Fruit fly (Drosophila melanogaster) whole organism, pupa: ENCODE measurements around the gene CG14567.

Source experiments
- CG10348 ChIP-seq: fragments of 200-800 bp; sonication (Bioruptor generic); IDR thresholded peaks from 2 replicates; pipeline ENCODE4 v1.3.6; 2022; ENCODE audit warnings: missing biosample characterization, missing genetic modification characterization
- CG12605 ChIP-seq: fragments of 200-800 bp; sonication (Bioruptor generic); IDR thresholded peaks from 2 replicates; pipeline ENCODE4 v1.3.6; 2022; ENCODE audit warnings: missing biosample characterization, missing genetic modification characterization
- CG13204 ChIP-seq: fragments of 200-800 bp; sonication (Bioruptor generic); optimal IDR thresholded peaks from 2 replicates; lab custom pipeline; 2018; ENCODE audit warnings: missing biosample characterization, mild to moderate bottlenecking, missing genetic modification characterization, moderate library complexity
- CG14655 ChIP-seq: fragments of 200-800 bp; sonication (Bioruptor generic); optimal IDR thresholded peaks from 3 replicates; lab custom pipeline; 2017; ENCODE audit warnings: mild to moderate bottlenecking, missing biosample characterization, missing genetic modification reagents, missing genetic modification characterization
- CG15710 ChIP-seq: fragments of 200-800 bp; sonication (Bioruptor generic); optimal IDR thresholded peaks from 2 replicates; lab custom pipeline; 2018; ENCODE audit warnings: missing biosample characterization, mild to moderate bottlenecking, missing genetic modification characterization, moderate library complexity
- CG17806 ChIP-seq: fragments of 200-800 bp; sonication (Bioruptor generic); optimal IDR thresholded peaks from 2 replicates; lab custom pipeline; 2018; ENCODE audit warnings: missing biosample characterization, mild to moderate bottlenecking, missing genetic modification characterization, moderate library complexity
- CG32121 ChIP-seq: fragments of 200-800 bp; sonication (Bioruptor generic); IDR thresholded peaks from 2 replicates; pipeline ENCODE4 v1.3.6; 2022; ENCODE audit warnings: missing biosample characterization, missing genetic modification characterization
- CG34367 ChIP-seq: fragments of 200-800 bp; sonication (Bioruptor generic); optimal IDR thresholded peaks from 2 replicates; lab custom pipeline; 2018; ENCODE audit warnings: missing biosample characterization, mild to moderate bottlenecking, missing genetic modification characterization
- CG4496 ChIP-seq: fragments of 200-800 bp; sonication (Bioruptor generic); IDR thresholded peaks from 3 replicates; pipeline ENCODE4 v1.3.6; 2022; ENCODE audit warnings: missing biosample characterization, missing genetic modification characterization
- CG8159 ChIP-seq: fragments of 200-800 bp; sonication (Bioruptor generic); optimal IDR thresholded peaks from 3 replicates; lab custom pipeline; 2018; ENCODE audit warnings: missing biosample characterization, mild to moderate bottlenecking, missing genetic modification characterization, moderate library complexity
- CG8301 ChIP-seq: fragments of 200-800 bp; sonication (Bioruptor generic); optimal IDR thresholded peaks from 2 replicates; lab custom pipeline; 2018; ENCODE audit warnings: missing biosample characterization, mild to moderate bottlenecking, missing genetic modification characterization
- CG9948 ChIP-seq: fragments of 200-800 bp; sonication (Bioruptor generic); optimal IDR thresholded peaks from 2 replicates; lab custom pipeline; 2018; ENCODE audit warnings: missing biosample characterization, mild to moderate bottlenecking, missing genetic modification characterization, moderate library complexity
- D1 ChIP-seq: fragments of 200-800 bp; sonication (Bioruptor generic); optimal IDR thresholded peaks from 2 replicates; lab custom pipeline; 2018; ENCODE audit warnings: missing biosample characterization, mild to moderate bottlenecking, missing genetic modification characterization, moderate library complexity
- EcR ChIP-seq: fragments of 200-800 bp; sonication (Bioruptor generic); optimal IDR thresholded peaks from 3 replicates; lab custom pipeline; 2019; ENCODE audit warnings: missing biosample characterization, missing genetic modification characterization, mild to moderate bottlenecking, moderate library complexity, missing genetic modification reagents
- Ets98B ChIP-seq: fragments of 200-800 bp; sonication (Bioruptor generic); IDR thresholded peaks from 2 replicates; pipeline ENCODE4 v1.3.6; 2022; ENCODE audit warnings: missing biosample characterization, missing genetic modification characterization
- Pif1A ChIP-seq: fragments of 200-800 bp; sonication (Bioruptor generic); optimal IDR thresholded peaks from 3 replicates; lab custom pipeline; 2016; ENCODE audit warnings: missing biosample characterization, missing genetic modification characterization
- Pif1B ChIP-seq: fragments of 200-800 bp; sonication (Bioruptor generic); optimal IDR thresholded peaks from 3 replicates; lab custom pipeline; 2016; ENCODE audit warnings: missing biosample characterization, missing genetic modification characterization
- Snoo ChIP-seq: fragments of 200-800 bp; sonication (Bioruptor generic); optimal IDR thresholded peaks from 3 replicates; lab custom pipeline; 2017; ENCODE audit warnings: missing biosample characterization, mild to moderate bottlenecking, missing genetic modification characterization, inconsistent platforms
- fd96Ca ChIP-seq: fragments of 200-800 bp; sonication (Bioruptor generic); IDR thresholded peaks from 3 replicates; pipeline ENCODE4 v1.3.6; 2022; ENCODE audit warnings: missing biosample characterization, missing genetic modification characterization
- gl ChIP-seq: fragments of 200-800 bp; sonication (Bioruptor generic); optimal IDR thresholded peaks from 2 replicates; lab custom pipeline; 2018; ENCODE audit warnings: missing biosample characterization, mild to moderate bottlenecking, missing genetic modification characterization
- rn ChIP-seq: fragments of 200-800 bp; sonication (Bioruptor generic); IDR thresholded peaks from 2 replicates; pipeline ENCODE4 v1.3.6; 2022; ENCODE audit warnings: missing biosample characterization, missing genetic modification characterization

CG14567 gene

DNA sequence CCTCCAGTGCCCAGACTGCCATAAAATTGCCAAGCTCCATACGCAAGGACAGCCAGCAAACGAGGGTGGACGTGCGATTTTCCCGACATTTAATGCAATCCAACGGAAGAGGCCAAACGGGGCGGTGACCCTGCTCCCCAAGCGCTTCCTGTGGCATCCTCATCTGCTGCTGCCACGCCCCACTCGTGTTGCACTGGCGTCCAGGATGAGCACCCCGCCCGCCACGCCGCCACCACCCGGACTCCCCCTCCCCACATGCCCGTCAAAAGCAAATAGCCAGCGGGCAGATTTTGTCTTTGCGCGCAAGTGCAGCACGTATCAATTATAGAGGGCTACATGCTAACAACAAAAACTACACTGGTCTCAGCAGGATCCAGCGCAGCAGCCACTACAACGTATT lies 20.0 kb downstream of the CG14567 start:
- TF ChIP-seq CG8301 (tag; lab: Kevin White, UChicago): no peak
- TF ChIP-seq CG9948 (tag; lab: Kevin White, UChicago): no peak
- no peak for TF ChIP-seq Snoo (tag; lab: Kevin White, UChicago)
- no peak for TF ChIP-seq CG13204
- TF ChIP-seq D1 (tag; lab: Kevin White, UChicago): no peak
- TF ChIP-seq CG14655 (GFP tag; lab: Kevin White, UChicago): no peak

dm6 chr3L:21715974-21716373 lies 22.3 kb downstream of the CG14567 start:
- TF ChIP-seq CG10348 (GFP tag; lab: Robert Waterston, UW) (no peak), CG17806 (tag; lab: Kevin White, UChicago) (peak; percentile 46), CG8159 (tag; lab: Kevin White, UChicago) (peak; percentile 43), CG9948 (tag; lab: Kevin White, UChicago) (peak; percentile 45), D1 (tag; lab: Kevin White, UChicago) (no peak), CG34367 (peak; percentile 16), EcR (GFP tag; lab: Kevin White, UChicago) (no peak), CG8301 (tag; lab: Kevin White, UChicago) (peak; percentile 56), Pif1B (GFP tag; lab: Kevin White, UChicago) (no peak), Pif1A (GFP tag; lab: Kevin White, UChicago) (peak; percentile 35), CG4496 (no peak), CG14655 (GFP tag; lab: Kevin White, UChicago) (peak; percentile 70), gl (tag; lab: Kevin White, UChicago) (no peak), Ets98B (no peak), rn (no peak), CG13204 (no peak), CG15710 (tag; lab: Kevin White, UChicago) (peak; percentile 36), Snoo (tag; lab: Kevin White, UChicago) (no peak), CG12605 (GFP tag; lab: Robert Waterston, UW) (no peak), CG32121 (GFP tag; lab: Robert Waterston, UW) (no peak), fd96Ca (no peak)

DNA sequence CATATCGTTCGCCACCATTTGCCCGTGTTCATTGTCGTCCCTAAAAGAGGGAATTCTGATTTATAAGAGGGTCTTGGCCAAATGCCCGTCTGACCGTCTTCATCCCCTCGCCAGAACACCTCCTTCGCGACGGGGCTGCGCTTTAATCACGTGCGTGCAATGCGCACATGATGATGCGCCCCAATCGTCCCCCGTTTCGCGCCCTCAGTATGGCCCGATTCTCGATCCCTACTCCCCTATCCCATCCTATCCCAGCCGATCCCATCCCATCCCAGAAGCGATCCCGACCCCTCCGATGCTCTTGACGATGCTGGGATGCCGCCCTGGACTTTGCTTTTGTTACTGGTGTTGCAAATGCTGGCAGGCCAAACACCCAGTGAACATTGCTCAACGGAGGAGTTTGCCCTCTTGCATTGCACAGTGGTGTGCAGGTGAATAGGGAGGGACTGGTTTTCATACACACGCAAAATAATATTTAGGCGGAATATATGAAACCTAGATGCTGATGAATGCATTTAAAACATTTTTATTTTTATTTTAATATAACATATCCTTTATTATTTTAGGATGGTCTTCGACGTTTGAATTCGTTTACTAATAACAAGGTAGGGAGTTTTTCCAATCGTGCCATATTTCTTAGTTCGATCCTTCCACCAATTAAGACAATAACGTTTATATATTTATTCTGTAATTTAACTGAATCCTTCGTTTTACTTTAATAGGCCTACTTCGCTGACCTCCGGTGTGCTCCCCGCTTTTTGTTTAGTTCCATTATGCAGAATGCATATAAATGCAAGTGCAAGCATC lies 28.2 kb downstream of the CG14567 start:
- TF ChIP-seq Ets98B (no peak), CG14655 (GFP tag; lab: Kevin White, UChicago) (peak; percentile 91), CG12605 (GFP tag; lab: Robert Waterston, UW) (no peak), EcR (GFP tag; lab: Kevin White, UChicago) (peak; percentile 74), CG13204 (peak; percentile 64), fd96Ca (peak; percentile 55; the same call in 1 of the 3 replicates), CG8301 (tag; lab: Kevin White, UChicago) (peak; percentile 80), CG10348 (GFP tag; lab: Robert Waterston, UW) (no peak), CG4496 (peak; percentile 12; the same call in 1 of the 3 replicates), CG15710 (tag; lab: Kevin White, UChicago) (peak; percentile 87), Pif1A (GFP tag; lab: Kevin White, UChicago) (peak; percentile 28), gl (tag; lab: Kevin White, UChicago) (peak; percentile 57), Pif1B (GFP tag; lab: Kevin White, UChicago) (peak; percentile 72), CG8159 (tag; lab: Kevin White, UChicago) (peak; percentile 92), CG17806 (tag; lab: Kevin White, UChicago) (peak; percentile 82), CG9948 (tag; lab: Kevin White, UChicago) (peak; percentile 89), rn (no peak), CG32121 (GFP tag; lab: Robert Waterston, UW) (no peak), D1 (tag; lab: Kevin White, UChicago) (peak; percentile 89), Snoo (tag; lab: Kevin White, UChicago) (peak; percentile 69), CG34367 (peak; percentile 77)

dm6 chr3L:21706144-21706926 lies 31.9 kb downstream of the CG14567 start, which contains the start of gene CG32447:
Gene CG32447 (minus strand): TSS chr3L:21706365.
- peak; percentile 32 for TF ChIP-seq CG8301 (tag; lab: Kevin White, UChicago)
- TF ChIP-seq CG13204: no peak
- TF ChIP-seq CG34367: no peak
- TF ChIP-seq D1 (tag; lab: Kevin White, UChicago): no peak
- no peak for TF ChIP-seq CG32121 (GFP tag; lab: Robert Waterston, UW)
- TF ChIP-seq Ets98B: peak; percentile 6; the same call in 1 of the 2 replicates
- peak; percentile 45 for TF ChIP-seq CG14655 (GFP tag; lab: Kevin White, UChicago)
- TF ChIP-seq Pif1B (GFP tag; lab: Kevin White, UChicago): no peak
- TF ChIP-seq, all 21 proteins: peak for 3

dm6 chr3L:21700945-21701344 lies 37.3 kb downstream of the CG14567 start:
- TF ChIP-seq Snoo (tag; lab: Kevin White, UChicago) (no peak), EcR (GFP tag; lab: Kevin White, UChicago) (peak; percentile 66)
